Worm (Caenorhabditis elegans) whole organism, L1 larva: ENCODE results near the gene C17H12.2.

ENCODE experiments used
- C16A3.4 ChIP-seq: fragments of 150-350 bp; optimal IDR thresholded peaks from 2 replicates; lab custom pipeline; 2014; ENCODE audit warnings: missing biosample characterization, missing genetic modification characterization
- C34B4.2 ChIP-seq: sonication (generic microtip); optimal IDR thresholded peaks from 2 replicates; lab custom pipeline; 2017; ENCODE audit warnings: mild to moderate bottlenecking, missing genetic modification characterization, missing compliant biosample characterization
- Y116A8C.19 ChIP-seq: sonication (generic microtip); optimal IDR thresholded peaks from 2 replicates; lab custom pipeline; 2016; ENCODE audit warnings: missing compliant biosample characterization, missing genetic modification characterization, borderline replicate concordance
- aha-1 ChIP-seq: fragments of 150-350 bp; optimal IDR thresholded peaks from 2 replicates; lab custom pipeline; 2014; ENCODE audit warnings: missing biosample characterization, missing genetic modification characterization
- alr-1 ChIP-seq: fragments of 200-800 bp; sonication (Bioruptor generic); optimal IDR thresholded peaks from 2 replicates; lab custom pipeline; 2018; ENCODE audit warnings: borderline replicate concordance, mild to moderate bottlenecking, missing genetic modification characterization, missing compliant biosample characterization
- ama-1 ChIP-seq: fragments of 150-350 bp; optimal IDR thresholded peaks from 2 replicates; lab custom pipeline; 2014
- ceh-90 ChIP-seq: sonication (generic microtip); optimal IDR thresholded peaks from 2 replicates; lab custom pipeline; 2016; ENCODE audit warnings: missing genetic modification characterization, missing compliant biosample characterization
- ces-1 ChIP-seq: fragments of 150-350 bp; optimal IDR thresholded peaks from 2 replicates; lab custom pipeline; 2014; ENCODE audit warnings: missing biosample characterization, missing genetic modification reagents, missing genetic modification characterization
- dpl-1 ChIP-seq, 3 experiments: fragments of 150-350 bp in 2 of 3; sonication (generic microtip) in 1 of 3; optimal IDR thresholded peaks; 2 replicates each; lab custom pipeline; 2014 to 2017; ENCODE audit warnings: missing biosample characterization in 3 of 3, missing genetic modification characterization in 3 of 3, missing genetic modification reagents in 3 of 3
- efl-1 ChIP-seq, 4 experiments: fragments of 150-350 bp; optimal IDR thresholded peaks in 3 of 4; peaks in 1 of 4; 1 replicate in 1 of 4; 2 replicates in 3 of 4; lab custom pipeline; 2014; ENCODE audit warnings: missing biosample characterization in 2 of 4, missing genetic modification characterization in 2 of 4, missing genetic modification reagents in 2 of 4
- egl-13 ChIP-seq: sonication (generic microtip); optimal IDR thresholded peaks from 2 replicates; lab custom pipeline; 2016; ENCODE audit warnings: missing genotype, missing genetic modification reagents, missing genetic modification characterization, missing compliant biosample characterization
- ets-5 ChIP-seq: fragments of 200-800 bp; sonication (Bioruptor generic); IDR thresholded peaks from 2 replicates; pipeline ENCODE4 v1.3.6; 2022; ENCODE audit warnings: missing genetic modification characterization, missing compliant biosample characterization
- fkh-10 ChIP-seq: sonication (generic microtip); optimal IDR thresholded peaks from 2 replicates; lab custom pipeline; 2017; ENCODE audit warnings: missing biosample characterization, missing genetic modification reagents, missing genetic modification characterization
- fos-1 ChIP-seq: fragments of 150-350 bp; optimal IDR thresholded peaks from 2 replicates; lab custom pipeline; 2014; ENCODE audit warnings: missing biosample characterization, missing genetic modification characterization
- hlh-4 ChIP-seq: sonication (generic microtip); optimal IDR thresholded peaks from 2 replicates; lab custom pipeline; 2016; ENCODE audit warnings: mild to moderate bottlenecking, missing genetic modification characterization, missing compliant biosample characterization
- irx-1 ChIP-seq: sonication (generic microtip); optimal IDR thresholded peaks from 2 replicates; lab custom pipeline; 2016; ENCODE audit warnings: missing genetic modification characterization, missing compliant biosample characterization
- lin-14 ChIP-seq: fragments of 200-800 bp; sonication (Bioruptor generic); optimal IDR thresholded peaks from 2 replicates; lab custom pipeline; 2018; ENCODE audit warnings: mild to moderate bottlenecking, missing genetic modification characterization, moderate library complexity, missing compliant biosample characterization
- lin-39 ChIP-seq: fragments of 150-350 bp; optimal IDR thresholded peaks from 2 replicates; lab custom pipeline; 2014; ENCODE audit warnings: missing biosample characterization, missing genetic modification reagents, missing genetic modification characterization
- lir-3 ChIP-seq: sonication (generic microtip); optimal IDR thresholded peaks from 2 replicates; lab custom pipeline; 2016; ENCODE audit warnings: mild to moderate bottlenecking, missing genetic modification characterization, moderate library complexity, missing compliant biosample characterization; ENCODE audit not compliant: poor library complexity
- lsy-2 ChIP-seq, 2 experiments: fragments of 150-350 bp; optimal IDR thresholded peaks; 2 replicates each; lab custom pipeline; 2014; ENCODE audit warnings: missing biosample characterization in 2 of 2, missing genetic modification characterization in 2 of 2
- mab-9 ChIP-seq: fragments of 200-800 bp; sonication (Bioruptor generic); IDR thresholded peaks from 2 replicates; pipeline ENCODE4 v1.3.6; 2022; ENCODE audit warnings: missing genetic modification reagents, missing genetic modification characterization, missing compliant biosample characterization
- mef-2 ChIP-seq: fragments of 150-350 bp; optimal IDR thresholded peaks from 2 replicates; lab custom pipeline; 2014; ENCODE audit warnings: missing biosample characterization, missing genetic modification characterization
- mep-1 ChIP-seq: fragments of 150-350 bp; optimal IDR thresholded peaks from 2 replicates; lab custom pipeline; 2014; ENCODE audit warnings: missing biosample characterization, missing genetic modification characterization
- nhr-11 ChIP-seq: fragments of 150-350 bp; optimal IDR thresholded peaks from 2 replicates; lab custom pipeline; 2014; ENCODE audit warnings: missing biosample characterization, missing genetic modification characterization
- nhr-12 ChIP-seq: sonication (generic microtip); optimal IDR thresholded peaks from 2 replicates; lab custom pipeline; 2017; ENCODE audit warnings: missing biosample characterization, missing genetic modification characterization
- nhr-19 ChIP-seq: fragments of 200-800 bp; sonication (Bioruptor generic); conservative IDR thresholded peaks from 2 replicates; pipeline ENCODE4 v1.3.6; 2022; ENCODE audit warnings: missing genetic modification characterization, missing compliant biosample characterization
- nhr-237 ChIP-seq: fragments of 150-350 bp; optimal IDR thresholded peaks from 2 replicates; lab custom pipeline; 2014; ENCODE audit warnings: missing biosample characterization, missing genetic modification characterization
- nhr-47 ChIP-seq: sonication (generic microtip); optimal IDR thresholded peaks from 2 replicates; lab custom pipeline; 2016; ENCODE audit warnings: mild to moderate bottlenecking, missing genetic modification characterization, moderate library complexity, missing compliant biosample characterization
- nhr-71 ChIP-seq: sonication (generic microtip); optimal IDR thresholded peaks from 2 replicates; lab custom pipeline; 2016; ENCODE audit warnings: mild to moderate bottlenecking, missing genetic modification characterization, moderate library complexity, missing compliant biosample characterization
- nhr-76 ChIP-seq: sonication (generic microtip); optimal IDR thresholded peaks from 2 replicates; lab custom pipeline; 2017; ENCODE audit warnings: missing biosample characterization, missing genetic modification characterization
- nhr-85 ChIP-seq: sonication (generic microtip); peaks from one replicate; lab custom pipeline; 2016; ENCODE audit warnings: missing genetic modification characterization, inconsistent platforms, missing compliant biosample characterization
- nhr-90 ChIP-seq: sonication (generic microtip); optimal IDR thresholded peaks from 2 replicates; lab custom pipeline; 2016; ENCODE audit warnings: mild to moderate bottlenecking, missing genetic modification characterization, missing compliant biosample characterization; ENCODE audit not compliant: poor library complexity
- pag-3 ChIP-seq: sonication (generic microtip); optimal IDR thresholded peaks from 2 replicates; lab custom pipeline; 2017; ENCODE audit warnings: missing genetic modification characterization, mild to moderate bottlenecking, missing compliant biosample characterization, antibody characterized with exemption, borderline replicate concordance; ENCODE audit not compliant: insufficient read depth
- rnt-1 ChIP-seq: sonication (generic microtip); optimal IDR thresholded peaks from 2 replicates; lab custom pipeline; 2016; ENCODE audit warnings: mild to moderate bottlenecking, missing genetic modification characterization, moderate library complexity, missing compliant biosample characterization
- skn-1 ChIP-seq: fragments of 150-350 bp; optimal IDR thresholded peaks from 2 replicates; lab custom pipeline; 2014; ENCODE audit warnings: missing biosample characterization, missing genetic modification characterization
- snpc-4 ChIP-seq: fragments of 150-350 bp; optimal IDR thresholded peaks from 2 replicates; lab custom pipeline; 2014; ENCODE audit warnings: missing biosample characterization, missing genetic modification characterization
- snu-23 ChIP-seq: sonication (generic microtip); optimal IDR thresholded peaks from 2 replicates; lab custom pipeline; 2016; ENCODE audit warnings: missing genetic modification characterization, missing compliant biosample characterization
- sox-4 ChIP-seq: sonication (generic microtip); optimal IDR thresholded peaks from 2 replicates; lab custom pipeline; 2016; ENCODE audit warnings: missing genetic modification characterization, missing compliant biosample characterization
- sptf-1 ChIP-seq: fragments of 150-350 bp; optimal IDR thresholded peaks from 2 replicates; lab custom pipeline; 2014; ENCODE audit warnings: missing biosample characterization, missing genetic modification characterization
- swsn-7 ChIP-seq: sonication (generic microtip); optimal IDR thresholded peaks from 2 replicates; lab custom pipeline; 2016; ENCODE audit warnings: missing genetic modification characterization, missing compliant biosample characterization
- tbx-2 ChIP-seq: sonication (generic microtip); optimal IDR thresholded peaks from 2 replicates; lab custom pipeline; 2016; ENCODE audit warnings: missing genetic modification characterization, missing compliant biosample characterization
- unc-130 ChIP-seq: fragments of 150-350 bp; optimal IDR thresholded peaks from 2 replicates; lab custom pipeline; 2017; ENCODE audit warnings: missing biosample characterization, missing genetic modification characterization, inconsistent platforms
- unc-30 ChIP-seq: sonication (generic microtip); optimal IDR thresholded peaks from 2 replicates; lab custom pipeline; 2017; ENCODE audit warnings: missing biosample characterization, missing genetic modification characterization
- unc-98 ChIP-seq: fragments of 200-800 bp; sonication (Bioruptor generic); IDR thresholded peaks from 2 replicates; pipeline ENCODE4 v1.3.6; 2022; ENCODE audit warnings: missing genetic modification characterization, missing compliant biosample characterization
- xbp-1 ChIP-seq: sonication (generic microtip); optimal IDR thresholded peaks from 2 replicates; lab custom pipeline; 2016; ENCODE audit warnings: missing genetic modification characterization, missing compliant biosample characterization
- ztf-11 ChIP-seq, 2 experiments: sonication (generic microtip); optimal IDR thresholded peaks; 2 replicates each; lab custom pipeline; 2016 to 2017; ENCODE audit warnings: missing genetic modification characterization in 2 of 2, missing biosample characterization in 1 of 2, missing compliant biosample characterization in 1 of 2

C17H12.2 gene

ce11 chrIV:6767240-6767639 lies 23.0 kb downstream of the C17H12.2 start (continued):
- TF ChIP-seq nhr-76 (no peak), egl-13 (peak; percentile 50), nhr-12 (tag; lab: Kevin White, UChicago) (no peak), C16A3.4 (tag; lab: Kevin White, UChicago) (peak; percentile 21), ceh-90 (tag; lab: Kevin White, UChicago) (no peak), efl-1 (optimal IDR thresholded peaks at IDR 0.05; lab: Kevin White, UChicago) (peak; percentile 52 to 58), efl-1 (GFP tag; optimal IDR thresholded peaks at IDR 0.05 in 1 of 2; lab: Kevin White, UChicago) (peak in 1 of 2 experiments; percentile 30), alr-1 (no peak), snu-23 (peak; percentile 61), tbx-2 (tag; lab: Kevin White, UChicago) (peak; percentile 58), mef-2 (tag; lab: Kevin White, UChicago) (no peak), ztf-11 (tag; optimal IDR thresholded peaks at IDR 0.05; lab: Kevin White, UChicago) (no peak), fkh-10 (GFP tag; lab: Kevin White, UChicago) (no peak), irx-1 (tag; lab: Kevin White, UChicago) (no peak), xbp-1 (peak; percentile 16), nhr-90 (tag; lab: Kevin White, UChicago) (no peak), nhr-85 (tag; lab: Kevin White, UChicago) (no peak), ces-1 (GFP tag; lab: Kevin White, UChicago) (no peak), aha-1 (no peak), ama-1 (lab: Kevin White, UChicago) (no peak), unc-98 (GFP tag; lab: Robert Waterston, UW) (no peak), Y116A8C.19 (tag; lab: Kevin White, UChicago) (no peak), nhr-19 (GFP tag; lab: Robert Waterston, UW) (no peak), lsy-2 (tag; optimal IDR thresholded peaks at IDR 0.05; lab: Kevin White, UChicago) (peak; percentile 59 to 74), snpc-4 (no peak), ets-5 (GFP tag; lab: Robert Waterston, UW) (0 out of 2 replicates have a peak, but pooled peaks have one; percentile 70), sox-4 (tag; lab: Kevin White, UChicago) (no peak), nhr-11 (tag; lab: Kevin White, UChicago) (no peak), pag-3 (no peak), swsn-7 (tag; lab: Kevin White, UChicago) (peak; percentile 57), hlh-4 (tag; lab: Kevin White, UChicago) (no peak), C34B4.2 (tag; lab: Kevin White, UChicago) (no peak), nhr-47 (tag; lab: Kevin White, UChicago) (peak; percentile 42), dpl-1 (GFP tag; optimal IDR thresholded peaks at IDR 0.05; lab: Kevin White, UChicago) (peak in 1 of 3 experiments; percentile 17), nhr-71 (tag; lab: Kevin White, UChicago) (peak; percentile 75), rnt-1 (no peak), lin-39 (tag; lab: Kevin White, UChicago) (no peak), mep-1 (peak; percentile 54), mab-9 (no peak)
- TF ChIP-seq, all 84 proteins: peak for 28

ce11 chrIV:6762416-6762815 lies 27.9 kb downstream of the C17H12.2 start, which contains the start of gene spd-3:
Gene spd-3 (plus strand): TSS chrIV:6762716.
- TF ChIP-seq xbp-1 (no peak), sptf-1 (tag; lab: Kevin White, UChicago) (no peak), unc-130 (tag; lab: Kevin White, UChicago) (no peak), unc-30 (tag; lab: Kevin White, UChicago) (no peak), skn-1 (tag; lab: Kevin White, UChicago) (no peak), ces-1 (GFP tag; lab: Kevin White, UChicago) (no peak), mab-9 (no peak), swsn-7 (tag; lab: Kevin White, UChicago) (no peak), dpl-1 (GFP tag; optimal IDR thresholded peaks at IDR 0.05; lab: Kevin White, UChicago) (no peak), fos-1 (tag; lab: Kevin White, UChicago) (no peak), lir-3 (tag; lab: Kevin White, UChicago) (no peak), lin-14 (GFP tag; lab: Kevin White, UChicago) (no peak), nhr-237 (tag; lab: Kevin White, UChicago) (no peak)
